Worm (Caenorhabditis elegans) whole organism, late embryonic: Measurements from ENCODE around the gene lite-1.

Source experiments
- C38D4.7 ChIP-seq: fragments of 200-800 bp; sonication (Bioruptor generic); optimal IDR thresholded peaks from 2 replicates; lab custom pipeline; 2018; ENCODE audit warnings: mild to moderate bottlenecking, missing genetic modification characterization, moderate library complexity, missing compliant biosample characterization
- K02D7.2 ChIP-seq: sonication (generic microtip); optimal IDR thresholded peaks from 2 replicates; lab custom pipeline; 2017; ENCODE audit warnings: mild to moderate bottlenecking, missing genetic modification characterization, missing compliant biosample characterization
- T23F11.4 ChIP-seq: fragments of 200-800 bp; sonication (Bioruptor generic); optimal IDR thresholded peaks from 2 replicates; lab custom pipeline; 2018; ENCODE audit warnings: mild to moderate bottlenecking, missing genetic modification characterization, missing compliant biosample characterization
- ahr-1 ChIP-seq: sonication (generic microtip); optimal IDR thresholded peaks from 2 replicates; lab custom pipeline; 2016; ENCODE audit warnings: missing genetic modification characterization, missing compliant biosample characterization
- ama-1 ChIP-seq: fragments of 150-350 bp; optimal IDR thresholded peaks from 2 replicates; lab custom pipeline; 2014
- ceh-18 ChIP-seq: sonication (generic microtip); optimal IDR thresholded peaks from 2 replicates; lab custom pipeline; 2016; ENCODE audit warnings: missing genetic modification characterization, missing compliant biosample characterization
- ceh-19 ChIP-seq: fragments of 200-800 bp; sonication (Bioruptor generic); optimal IDR thresholded peaks from 2 replicates; lab custom pipeline; 2018; ENCODE audit warnings: mild to moderate bottlenecking, missing genetic modification characterization, missing compliant biosample characterization
- ceh-22 ChIP-seq: sonication (generic microtip); optimal IDR thresholded peaks from 2 replicates; lab custom pipeline; 2017; ENCODE audit warnings: missing biosample characterization, missing genetic modification characterization
- ceh-24 ChIP-seq: sonication (generic microtip); optimal IDR thresholded peaks from 2 replicates; lab custom pipeline; 2016; ENCODE audit warnings: mild to moderate bottlenecking, missing genetic modification characterization, missing compliant biosample characterization
- ceh-30 ChIP-seq: fragments of 150-350 bp; optimal IDR thresholded peaks from 2 replicates; lab custom pipeline; 2014; ENCODE audit warnings: missing biosample characterization, missing genetic modification characterization
- ceh-31 ChIP-seq: sonication (generic microtip); optimal IDR thresholded peaks from 2 replicates; lab custom pipeline; 2016; ENCODE audit warnings: missing genetic modification characterization, missing compliant biosample characterization
- ceh-34 ChIP-seq: sonication (generic microtip); optimal IDR thresholded peaks from 2 replicates; lab custom pipeline; 2016; ENCODE audit warnings: mild to moderate bottlenecking, missing genetic modification characterization, missing compliant biosample characterization
- ceh-45 ChIP-seq: fragments of 200-800 bp; sonication (Bioruptor generic); IDR thresholded peaks from 2 replicates; pipeline ENCODE4 v1.3.6; 2022; ENCODE audit warnings: missing genetic modification reagents, missing genetic modification characterization, missing compliant biosample characterization
- ceh-6 ChIP-seq: fragments of 200-800 bp; sonication (Bioruptor generic); optimal IDR thresholded peaks from 2 replicates; lab custom pipeline; 2018; ENCODE audit warnings: mild to moderate bottlenecking, missing genetic modification characterization, missing compliant biosample characterization
- che-1 ChIP-seq: sonication (generic microtip); optimal IDR thresholded peaks from 2 replicates; lab custom pipeline; 2016; ENCODE audit warnings: mild to moderate bottlenecking, missing genetic modification characterization, missing compliant biosample characterization
- dmd-4 ChIP-seq: sonication (generic microtip); optimal IDR thresholded peaks from 2 replicates; lab custom pipeline; 2016; ENCODE audit warnings: borderline replicate concordance, missing genetic modification characterization, missing compliant biosample characterization
- elt-2 ChIP-seq: sonication (generic microtip); optimal IDR thresholded peaks from 2 replicates; lab custom pipeline; 2016; ENCODE audit warnings: missing genetic modification reagents, missing genetic modification characterization, missing compliant biosample characterization
- elt-4 ChIP-seq: sonication (generic microtip); optimal IDR thresholded peaks from 2 replicates; lab custom pipeline; 2016; ENCODE audit warnings: missing genetic modification characterization, missing compliant biosample characterization
- ets-4 ChIP-seq: sonication (generic microtip); optimal IDR thresholded peaks from 2 replicates; lab custom pipeline; 2016; ENCODE audit warnings: missing genetic modification characterization, missing compliant biosample characterization
- fax-1 ChIP-seq: sonication (generic microtip); optimal IDR thresholded peaks from 2 replicates; lab custom pipeline; 2016; ENCODE audit warnings: missing genotype, missing genetic modification characterization, missing compliant biosample characterization
- fkh-10 ChIP-seq: fragments of 150-350 bp; optimal IDR thresholded peaks from 2 replicates; lab custom pipeline; 2014; ENCODE audit warnings: missing biosample characterization, missing genetic modification reagents, missing genetic modification characterization
- fkh-6 ChIP-seq: sonication (generic microtip); optimal IDR thresholded peaks from 2 replicates; lab custom pipeline; 2016; ENCODE audit warnings: missing genetic modification characterization, missing compliant biosample characterization
- gmeb-2 ChIP-seq: sonication (generic microtip); optimal IDR thresholded peaks from 2 replicates; lab custom pipeline; 2016; ENCODE audit warnings: missing genetic modification characterization, inconsistent platforms, missing compliant biosample characterization
- hlh-13 ChIP-seq: fragments of 200-800 bp; sonication (Bioruptor generic); optimal IDR thresholded peaks from 2 replicates; lab custom pipeline; 2018; ENCODE audit warnings: mild to moderate bottlenecking, missing genetic modification characterization, missing compliant biosample characterization
- hlh-15 ChIP-seq: sonication (generic microtip); optimal IDR thresholded peaks from 2 replicates; lab custom pipeline; 2016; ENCODE audit warnings: missing genetic modification characterization, missing compliant biosample characterization
- hlh-30 ChIP-seq: sonication (generic microtip); optimal IDR thresholded peaks from 2 replicates; lab custom pipeline; 2017; ENCODE audit warnings: antibody characterized with exemption, missing genetic modification characterization, missing compliant biosample characterization; ENCODE audit not compliant: insufficient read depth
- hlh-6 ChIP-seq: sonication (generic microtip); optimal IDR thresholded peaks from 2 replicates; lab custom pipeline; 2016; ENCODE audit warnings: missing genotype, missing genetic modification characterization, missing compliant biosample characterization
- lim-6 ChIP-seq: sonication (generic microtip); optimal IDR thresholded peaks from 2 replicates; lab custom pipeline; 2016; ENCODE audit warnings: missing genetic modification characterization, missing compliant biosample characterization
- lin-11 ChIP-seq: fragments of 200-800 bp; sonication (Bioruptor generic); optimal IDR thresholded peaks from 2 replicates; lab custom pipeline; 2018; ENCODE audit warnings: mild to moderate bottlenecking, missing genetic modification characterization, missing compliant biosample characterization
- madf-2 ChIP-seq: sonication (generic microtip); optimal IDR thresholded peaks from 2 replicates; lab custom pipeline; 2017; ENCODE audit warnings: missing genetic modification characterization, missing compliant biosample characterization
- nhr-11 ChIP-seq: fragments of 150-350 bp; optimal IDR thresholded peaks from 2 replicates; lab custom pipeline; 2014; ENCODE audit warnings: missing biosample characterization, missing genetic modification characterization
- nhr-232 ChIP-seq: sonication (generic microtip); optimal IDR thresholded peaks from 2 replicates; lab custom pipeline; 2016; ENCODE audit warnings: missing genetic modification characterization, missing compliant biosample characterization
- npax-4 ChIP-seq: sonication (generic microtip); optimal IDR thresholded peaks from 2 replicates; lab custom pipeline; 2016; ENCODE audit warnings: missing genetic modification characterization, missing compliant biosample characterization
- odd-2 ChIP-seq: sonication (generic microtip); optimal IDR thresholded peaks from 2 replicates; lab custom pipeline; 2017; ENCODE audit warnings: antibody characterized with exemption, mild to moderate bottlenecking, missing genetic modification characterization, missing compliant biosample characterization
- pat-9 ChIP-seq: fragments of 200-800 bp; sonication (Bioruptor generic); optimal IDR thresholded peaks from 2 replicates; lab custom pipeline; 2018; ENCODE audit warnings: mild to moderate bottlenecking, missing genetic modification characterization, moderate library complexity, missing compliant biosample characterization
- pha-2 ChIP-seq: sonication (generic microtip); optimal IDR thresholded peaks from 2 replicates; lab custom pipeline; 2017; ENCODE audit warnings: mild to moderate bottlenecking, missing genetic modification characterization, missing compliant biosample characterization
- ref-2 ChIP-seq: sonication (generic microtip); optimal IDR thresholded peaks from 2 replicates; lab custom pipeline; 2016; ENCODE audit warnings: missing genetic modification characterization, missing compliant biosample characterization
- sdc-2 ChIP-seq: sonication (generic microtip); optimal IDR thresholded peaks from 2 replicates; lab custom pipeline; 2016; ENCODE audit warnings: missing genotype, missing genetic modification characterization, missing compliant biosample characterization
- tbx-2 ChIP-seq: sonication (generic microtip); optimal IDR thresholded peaks from 2 replicates; lab custom pipeline; 2016; ENCODE audit warnings: missing genetic modification characterization, missing compliant biosample characterization
- ttx-3 ChIP-seq: sonication (generic microtip); optimal IDR thresholded peaks from 2 replicates; lab custom pipeline; 2016; ENCODE audit warnings: missing genetic modification reagents, missing genetic modification characterization, missing compliant biosample characterization
- unc-3 ChIP-seq, 2 experiments: fragments of 200-800 bp in 1 of 2; sonication (Bioruptor generic) in 1 of 2; sonication (generic microtip) in 1 of 2; conservative IDR thresholded peaks in 1 of 2; optimal IDR thresholded peaks in 1 of 2; 2 replicates each; pipeline versions ENCODE4 v1.3.6 to Lab custom; 2016 to 2022; ENCODE audit warnings: missing compliant biosample characterization in 2 of 2, missing genetic modification characterization in 2 of 2, missing genetic modification reagents in 1 of 2

Gene lite-1

DNA sequence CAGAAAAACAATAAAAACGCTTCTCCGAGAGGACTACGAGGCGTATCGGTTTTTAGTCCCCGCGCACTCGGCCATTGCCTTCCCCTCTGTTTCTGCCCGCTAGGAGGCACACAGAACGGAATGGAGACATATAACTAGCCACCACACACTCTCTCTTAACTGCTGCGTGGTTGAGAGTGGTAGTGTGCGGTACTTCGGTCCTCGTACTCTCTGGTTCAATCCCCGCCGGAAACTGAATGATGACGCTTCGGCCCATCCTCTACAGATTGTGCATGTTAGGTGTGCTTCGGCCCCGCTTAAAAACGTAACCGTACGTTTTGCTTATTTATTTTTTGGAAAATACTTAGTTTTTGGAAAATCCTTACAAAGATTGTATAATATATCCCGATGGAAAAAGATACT lies 22.9 kb downstream of the lite-1 start, which contains the start of gene T13C5.6 (continued):
- peak; percentile 74 for TF ChIP-seq odd-2 (tag; lab: Kevin White, UChicago)
- peak; percentile 97 for TF ChIP-seq ceh-30 (tag; lab: Kevin White, UChicago)
- peak; percentile 93 for TF ChIP-seq ahr-1
- peak; percentile 92 for TF ChIP-seq lin-11
- peak; percentile 98 for TF ChIP-seq ref-2
- TF ChIP-seq lim-6 (tag; lab: Kevin White, UChicago) = peak; percentile 96
- TF ChIP-seq che-1 = peak; percentile 95
- TF ChIP-seq pha-2 (tag; lab: Kevin White, UChicago) = peak; percentile 95
- peak; percentile 92 for TF ChIP-seq ceh-45 (GFP tag; lab: Robert Waterston, UW)
- peak; percentile 97 for TF ChIP-seq ceh-31 (tag; lab: Kevin White, UChicago)
- TF ChIP-seq ceh-19 = peak; percentile 97
- TF ChIP-seq hlh-6 (tag; lab: Kevin White, UChicago) = peak; percentile 98
- peak; percentile 99 for TF ChIP-seq hlh-15
- peak; percentile 97 for TF ChIP-seq fax-1 (tag; lab: Kevin White, UChicago)
- peak; percentile 98 for TF ChIP-seq pat-9
- TF ChIP-seq hlh-13 (GFP tag; lab: Kevin White, UChicago) = peak; percentile 96
- peak; percentile 98 for TF ChIP-seq unc-3 (GFP tag; conservative IDR thresholded peaks at IDR 0.05; lab: Robert Waterston, UW)
- peak; percentile 95 for TF ChIP-seq unc-3 (tag; optimal IDR thresholded peaks at IDR 0.05; lab: Kevin White, UChicago)
- peak; percentile 62 for TF ChIP-seq hlh-30 (tag; lab: Kevin White, UChicago)
- peak; percentile 98 for TF ChIP-seq elt-2 (tag; lab: Kevin White, UChicago)
- peak; percentile 98 for TF ChIP-seq ceh-34 (tag; lab: Kevin White, UChicago)
- TF ChIP-seq ceh-18 (tag; lab: Kevin White, UChicago) = peak; percentile 97
- peak; percentile 95 for TF ChIP-seq madf-2 (tag; lab: Kevin White, UChicago)
- peak; percentile 98 for TF ChIP-seq tbx-2 (tag; lab: Kevin White, UChicago)
- peak; percentile 58 for TF ChIP-seq ceh-22 (tag; lab: Kevin White, UChicago)
- TF ChIP-seq ttx-3 (tag; lab: Kevin White, UChicago) = peak; percentile 95
- TF ChIP-seq sdc-2 (tag; lab: Kevin White, UChicago) = peak; percentile 94
- peak; percentile 96 for TF ChIP-seq ets-4

DNA sequence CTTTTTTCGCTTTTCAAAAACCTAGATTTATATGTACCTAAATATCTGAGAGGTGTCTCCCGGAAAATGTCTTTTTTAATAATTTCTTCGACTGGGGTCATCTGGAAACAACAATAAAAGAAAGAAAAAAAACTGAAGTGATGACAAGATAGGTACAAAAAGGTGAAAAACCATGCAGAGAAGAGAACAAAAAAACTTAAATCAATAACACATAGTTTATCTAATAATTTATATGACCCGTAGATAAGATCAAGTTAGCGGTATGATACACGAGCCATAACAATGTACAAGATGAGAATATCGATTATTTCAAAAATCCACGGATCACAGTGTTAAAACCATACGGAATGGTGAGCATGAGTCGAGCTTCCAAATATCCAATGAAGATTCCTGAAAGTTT lies 24.3 kb downstream of the lite-1 start, which contains the start of gene mtp-18:
Gene mtp-18, minus strand, starts transcription at position 101 of the 400 bp plus-strand sequence.
- no peak for TF ChIP-seq ref-2
- TF ChIP-seq ceh-45 (GFP tag; lab: Robert Waterston, UW) = no peak
- no peak for TF ChIP-seq ceh-6
- no peak for TF ChIP-seq ama-1

DNA sequence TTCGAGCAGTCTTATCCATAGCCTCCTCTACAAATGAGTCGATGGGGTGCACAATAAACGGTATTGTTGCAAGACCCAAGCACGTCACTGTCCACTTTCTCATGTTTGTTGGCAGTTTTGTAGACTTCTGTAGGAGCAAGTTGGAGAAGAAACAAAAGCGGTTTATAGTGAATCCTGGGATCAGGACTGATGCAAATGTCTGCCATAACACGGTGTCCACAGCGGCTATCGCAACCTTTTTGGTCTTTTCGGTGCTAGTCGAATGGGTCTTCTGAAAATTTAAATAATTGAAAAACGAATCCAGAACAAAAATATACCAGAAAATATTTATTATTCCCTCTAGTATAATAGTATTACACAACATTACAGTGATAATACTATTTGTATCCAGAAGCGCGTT lies 25.2 kb downstream of the lite-1 start:
- TF ChIP-seq nhr-232 (tag; lab: Kevin White, UChicago) (no peak), ceh-31 (tag; lab: Kevin White, UChicago) (no peak), lim-6 (tag; lab: Kevin White, UChicago) (no peak), npax-4 (tag; lab: Kevin White, UChicago) (no peak), pha-2 (tag; lab: Kevin White, UChicago) (no peak), T23F11.4 (GFP tag; lab: Kevin White, UChicago) (no peak), ceh-6 (no peak), ceh-19 (no peak), fkh-6 (tag; lab: Kevin White, UChicago) (no peak), ttx-3 (tag; lab: Kevin White, UChicago) (no peak), hlh-13 (GFP tag; lab: Kevin White, UChicago) (no peak), elt-4 (tag; lab: Kevin White, UChicago) (no peak), sdc-2 (tag; lab: Kevin White, UChicago) (no peak), nhr-11 (tag; lab: Kevin White, UChicago) (no peak)

DNA sequence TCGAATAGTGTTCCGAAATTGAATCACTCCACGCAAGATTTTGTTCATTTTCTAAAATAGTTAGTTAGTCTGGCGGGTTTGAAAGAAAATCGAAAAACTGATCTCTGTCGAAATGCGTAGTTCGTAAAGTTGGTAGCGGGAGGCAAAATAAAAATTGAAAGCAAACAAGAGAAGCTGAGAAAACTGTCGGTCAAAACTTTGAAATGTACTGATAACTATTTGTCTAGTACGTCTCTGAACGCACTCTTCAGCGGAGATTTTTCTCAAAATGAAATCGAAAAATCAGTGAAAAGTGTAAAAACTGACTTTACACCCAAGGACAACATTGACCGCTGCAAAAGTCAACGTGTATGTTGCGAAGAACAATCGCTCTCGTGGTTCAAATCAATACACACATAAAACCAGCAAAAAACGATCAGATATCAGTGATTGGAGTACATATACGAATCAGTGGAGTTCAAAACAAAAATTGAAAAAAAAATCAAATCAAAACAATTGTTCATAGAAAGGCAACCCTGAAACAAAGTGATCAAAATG lies 25.8 kb downstream of the lite-1 start, which contains the start of gene bca-1:
Gene bca-1, minus strand, starts transcription at position 51 of the 537 bp plus-strand sequence.
- TF ChIP-seq ceh-24 (tag; lab: Kevin White, UChicago) (no peak), pat-9 (no peak), C38D4.7 (no peak), gmeb-2 (no peak), dmd-4 (tag; lab: Kevin White, UChicago) (no peak), ceh-34 (tag; lab: Kevin White, UChicago) (no peak), ets-4 (no peak), fkh-10 (GFP tag; lab: Kevin White, UChicago) (no peak), ttx-3 (tag; lab: Kevin White, UChicago) (no peak), lin-11 (no peak), K02D7.2 (tag; lab: Kevin White, UChicago) (no peak)
